Fruit fly (Drosophila melanogaster): Measurements from ENCODE around the gene Cks85A.

Cks85A gene

DNA sequence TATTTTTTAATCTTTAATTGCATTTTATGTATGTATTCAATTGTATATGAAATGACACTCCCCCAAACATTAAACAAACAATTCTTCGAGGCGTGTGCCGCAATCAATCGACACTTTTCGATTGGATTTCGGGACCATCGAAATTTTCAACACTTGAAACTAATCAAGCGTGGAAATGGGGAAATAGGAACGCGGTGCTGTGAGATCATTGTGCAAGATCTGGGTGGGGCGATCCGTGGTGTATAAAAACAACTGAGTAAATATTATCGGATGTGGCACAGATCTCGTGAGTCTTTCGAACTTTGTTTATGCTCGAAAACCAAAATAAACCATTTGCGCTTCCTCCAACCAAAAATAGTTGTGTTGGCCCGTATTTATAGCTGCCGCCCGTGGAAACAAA is 23.0 kb upstream of the Cks85A start:
- no peak for TF ChIP-seq psq (GFP tag; optimal IDR thresholded peaks at IDR 0.05)
- TF ChIP-seq brk (GFP tag; optimal IDR thresholded peaks at IDR 0.05) = no peak
- no peak for TF ChIP-seq CG32264 (GFP tag; optimal IDR thresholded peaks at IDR 0.05)
- no peak for TF ChIP-seq Myc (optimal IDR thresholded peaks at IDR 0.05)
- TF ChIP-seq ey (GFP tag; optimal IDR thresholded peaks at IDR 0.05) = no peak
- TF ChIP-seq rgr (GFP tag; optimal IDR thresholded peaks at IDR 0.05) = no peak
- no peak for TF ChIP-seq Rel (GFP tag; optimal IDR thresholded peaks at IDR 0.05)
- TF ChIP-seq Rel (tag; optimal IDR thresholded peaks at IDR 0.05) = no peak
- no peak for TF ChIP-seq HLH106 (tag; optimal IDR thresholded peaks at IDR 0.05)
- no peak for TF ChIP-seq sage (GFP tag; optimal IDR thresholded peaks at IDR 0.05)
- TF ChIP-seq usp (GFP tag; optimal IDR thresholded peaks at IDR 0.05) = no peak
- TF ChIP-seq Mio (GFP tag; optimal IDR thresholded peaks at IDR 0.05) = no peak
- no peak for TF ChIP-seq Abd-B (GFP tag; optimal IDR thresholded peaks at IDR 0.05)
- TF ChIP-seq Hnf4 (GFP tag; optimal IDR thresholded peaks at IDR 0.05) = no peak
- no peak for TF ChIP-seq Hr83 (GFP tag; optimal IDR thresholded peaks at IDR 0.05; ENCODE audit: poor library complexity, severe bottlenecking)

DNA sequence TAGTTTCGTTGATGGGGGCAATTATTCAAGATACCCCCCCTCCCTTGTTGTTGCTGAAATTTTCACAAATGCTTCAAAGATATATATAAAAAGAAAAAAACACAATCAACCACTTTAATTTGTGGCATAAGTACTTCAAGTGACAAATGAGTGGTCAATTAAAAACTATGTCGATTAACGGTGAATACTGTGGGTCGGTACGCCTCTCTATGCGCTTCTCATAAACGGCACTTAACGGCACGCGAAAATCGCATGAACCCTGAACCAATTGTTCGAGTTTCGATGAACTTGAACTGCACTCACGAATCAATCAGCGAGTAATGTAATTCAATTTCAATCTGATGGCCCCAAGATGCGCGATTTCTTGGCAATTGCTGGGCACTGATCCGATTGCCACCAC is 21.9 kb upstream of the Cks85A start:
- no peak for TF ChIP-seq CG9705 (GFP tag; optimal IDR thresholded peaks at IDR 0.05)
- no peak for TF ChIP-seq brk (GFP tag; optimal IDR thresholded peaks at IDR 0.05)
- TF ChIP-seq Hnf4 (GFP tag; optimal IDR thresholded peaks at IDR 0.05) = no peak
- TF ChIP-seq sv (GFP tag; optimal IDR thresholded peaks at IDR 0.05) = no peak
- no peak for TF ChIP-seq pan (optimal IDR thresholded peaks at IDR 0.05)
- TF ChIP-seq fru (GFP tag; optimal IDR thresholded peaks at IDR 0.05) = no peak
- no peak for TF ChIP-seq GATAd (GFP tag; optimal IDR thresholded peaks at IDR 0.05)
- TF ChIP-seq Jra (GFP tag; optimal IDR thresholded peaks at IDR 0.05) = no peak
- no peak for TF ChIP-seq tai (GFP tag; optimal IDR thresholded peaks at IDR 0.05)

DNA sequence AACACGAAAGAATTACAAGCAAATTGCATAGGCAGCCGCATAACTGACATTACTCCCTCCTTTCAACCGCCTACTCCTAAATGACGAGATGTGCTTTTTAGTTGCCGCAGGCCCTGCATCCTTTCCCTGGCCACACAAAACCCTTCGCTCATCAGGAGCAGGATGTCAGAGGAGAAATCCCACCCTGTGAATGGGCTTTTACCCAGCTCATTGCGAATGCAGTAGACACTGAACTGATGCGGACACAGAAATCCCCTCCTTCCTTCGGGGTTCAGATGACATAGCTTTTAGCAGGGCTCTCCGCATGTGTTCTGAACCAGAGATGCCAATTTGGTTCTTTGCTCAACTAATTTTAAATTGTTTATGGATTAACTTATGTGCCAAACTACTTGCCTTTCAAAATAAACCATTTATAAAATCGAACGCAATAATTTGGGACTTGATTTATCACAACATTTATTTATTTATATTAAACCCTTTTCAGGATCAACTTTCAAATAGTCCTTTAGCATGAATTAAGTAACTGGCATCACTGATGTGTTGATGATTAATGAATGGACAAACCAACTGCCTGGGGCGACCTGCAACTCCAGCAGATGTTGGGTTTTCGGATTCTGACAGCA is 21.0 kb upstream of the Cks85A start:
- peak in 1 of 2 experiments; percentile 35 for TF ChIP-seq foxo (GFP tag; optimal IDR thresholded peaks at IDR 0.05)
- TF ChIP-seq tai (GFP tag; optimal IDR thresholded peaks at IDR 0.05) = no peak
- TF ChIP-seq br (GFP tag; optimal IDR thresholded peaks at IDR 0.05) = no peak
- TF ChIP-seq woc (GFP tag; optimal IDR thresholded peaks at IDR 0.05) = peak; percentile 36
- no peak for TF ChIP-seq Jra (GFP tag; optimal IDR thresholded peaks at IDR 0.05)
- TF ChIP-seq h (GFP tag; optimal IDR thresholded peaks at IDR 0.05) = peak; percentile 45
- TF ChIP-seq Sp1 (GFP tag; optimal IDR thresholded peaks at IDR 0.05) = peak; percentile 40
- peak; percentile 25 for TF ChIP-seq OdsH (GFP tag; optimal IDR thresholded peaks at IDR 0.05)
- TF ChIP-seq psq (GFP tag; optimal IDR thresholded peaks at IDR 0.05) = peak; percentile 10
- no peak for TF ChIP-seq Dfd (GFP tag; optimal IDR thresholded peaks at IDR 0.05)
- TF ChIP-seq fru (GFP tag; optimal IDR thresholded peaks at IDR 0.05) = peak; percentile 65
- no peak for TF ChIP-seq N (GFP tag; optimal IDR thresholded peaks at IDR 0.05)
- TF ChIP-seq HLH106 (tag; optimal IDR thresholded peaks at IDR 0.05) = peak; percentile 20
- TF ChIP-seq ey (GFP tag; optimal IDR thresholded peaks at IDR 0.05) = peak; percentile 1
- TF ChIP-seq rgr (GFP tag; optimal IDR thresholded peaks at IDR 0.05) = peak; percentile 42
- no peak for TF ChIP-seq GATAd (GFP tag; optimal IDR thresholded peaks at IDR 0.05)

DNA sequence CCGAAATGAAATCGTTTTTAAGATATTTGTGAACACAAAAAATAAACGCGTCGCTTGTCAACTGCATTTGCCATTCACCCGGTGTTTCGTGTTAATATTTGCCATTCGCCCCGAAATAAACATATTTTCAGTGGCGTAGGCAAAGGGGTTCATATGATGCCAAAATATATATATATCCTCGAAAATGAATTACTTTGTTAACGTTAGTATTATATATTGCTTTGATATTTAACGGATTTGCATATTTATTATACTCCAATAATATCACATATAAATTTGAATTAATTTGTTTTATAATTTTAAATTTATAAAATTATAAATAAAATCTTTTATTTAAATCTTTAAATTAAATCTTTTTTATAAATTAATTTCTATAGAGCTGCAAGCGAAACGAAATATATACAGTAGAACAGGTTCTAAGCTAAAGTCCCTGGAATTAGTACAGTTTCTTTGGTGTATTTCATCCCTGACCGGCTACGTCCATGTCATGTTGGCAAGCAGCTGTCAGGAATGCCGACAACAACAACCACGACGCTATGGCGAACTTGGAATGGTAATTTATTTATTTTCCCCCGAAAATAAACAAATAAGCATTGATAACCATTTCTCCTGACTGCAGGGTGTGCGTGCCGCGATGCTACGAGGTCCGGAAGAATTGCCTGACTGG is 13.5 kb upstream of the Cks85A start, which contains the start of the genes M1BP and CG8202:
Gene M1BP, minus strand, starts transcription at position 102 of the 667 bp plus-strand sequence.
Gene CG8202, plus strand, starts transcription at position 495 of the 667 bp plus-strand sequence.
- peak; percentile 42 for TF ChIP-seq Myc (optimal IDR thresholded peaks at IDR 0.05)
- TF ChIP-seq Abd-B (GFP tag; optimal IDR thresholded peaks at IDR 0.05) = no peak
- no peak for TF ChIP-seq lola (GFP tag; optimal IDR thresholded peaks at IDR 0.05)
- no peak for TF ChIP-seq pan (optimal IDR thresholded peaks at IDR 0.05)
- peak; percentile 58 for TF ChIP-seq Hr83 (GFP tag; optimal IDR thresholded peaks at IDR 0.05; ENCODE audit: poor library complexity, severe bottlenecking)
- no peak for TF ChIP-seq Dif (GFP tag; optimal IDR thresholded peaks at IDR 0.05; ENCODE audit: partially characterized antibody)
- no peak for TF ChIP-seq brk (GFP tag; optimal IDR thresholded peaks at IDR 0.05)
- no peak for TF ChIP-seq CG32264 (GFP tag; optimal IDR thresholded peaks at IDR 0.05)
- peak; percentile 91 for TF ChIP-seq HLH106 (tag; optimal IDR thresholded peaks at IDR 0.05)
- no peak for TF ChIP-seq Vsx2 (GFP tag; optimal IDR thresholded peaks at IDR 0.05; ENCODE audit: partially characterized antibody)
- TF ChIP-seq dmrt93B (GFP tag; optimal IDR thresholded peaks at IDR 0.05) = peak; percentile 87
- TF ChIP-seq Sp1 (GFP tag; optimal IDR thresholded peaks at IDR 0.05) = peak; percentile 92
- peak; percentile 35 for TF ChIP-seq dsf (GFP tag; optimal IDR thresholded peaks at IDR 0.05; ENCODE audit: borderline replicate concordance)
- peak; percentile 83 for TF ChIP-seq OdsH (GFP tag; optimal IDR thresholded peaks at IDR 0.05)
- peak; percentile 41 for TF ChIP-seq sage (GFP tag; optimal IDR thresholded peaks at IDR 0.05)
- peak; percentile 88 for TF ChIP-seq psq (GFP tag; optimal IDR thresholded peaks at IDR 0.05)
- TF ChIP-seq Rel (GFP tag; optimal IDR thresholded peaks at IDR 0.05) = no peak
- peak; percentile 65 for TF ChIP-seq Rel (tag; optimal IDR thresholded peaks at IDR 0.05)
- TF ChIP-seq foxo (GFP tag; optimal IDR thresholded peaks at IDR 0.05) = peak in 1 of 2 experiments; percentile 89
- TF ChIP-seq sv (GFP tag; optimal IDR thresholded peaks at IDR 0.05) = peak; percentile 44
- TF ChIP-seq Mio (GFP tag; optimal IDR thresholded peaks at IDR 0.05) = peak; percentile 44
- TF ChIP-seq Jra (GFP tag; optimal IDR thresholded peaks at IDR 0.05) = peak; percentile 44
- TF ChIP-seq CrebA (GFP tag; optimal IDR thresholded peaks at IDR 0.05; ENCODE audit: borderline replicate concordance) = no peak
- TF ChIP-seq woc (GFP tag; optimal IDR thresholded peaks at IDR 0.05) = peak; percentile 63
- TF ChIP-seq usp (GFP tag; optimal IDR thresholded peaks at IDR 0.05) = no peak
- peak; percentile 78 for TF ChIP-seq CG9705 (GFP tag; optimal IDR thresholded peaks at IDR 0.05)
- TF ChIP-seq Hnf4 (GFP tag; optimal IDR thresholded peaks at IDR 0.05) = peak; percentile 70
- TF ChIP-seq fru (GFP tag; optimal IDR thresholded peaks at IDR 0.05) = peak; percentile 75
- peak; percentile 32 for TF ChIP-seq jim (GFP tag; optimal IDR thresholded peaks at IDR 0.05)
- TF ChIP-seq rgr (GFP tag; optimal IDR thresholded peaks at IDR 0.05) = peak; percentile 86
- peak; percentile 64 for TF ChIP-seq br (GFP tag; optimal IDR thresholded peaks at IDR 0.05)
- TF ChIP-seq Dfd (GFP tag; optimal IDR thresholded peaks at IDR 0.05) = no peak
- peak; percentile 74 for TF ChIP-seq h (GFP tag; optimal IDR thresholded peaks at IDR 0.05)
- no peak for TF ChIP-seq GATAd (GFP tag; optimal IDR thresholded peaks at IDR 0.05)
- TF ChIP-seq tai (GFP tag; optimal IDR thresholded peaks at IDR 0.05) = no peak
- no peak for TF ChIP-seq N (GFP tag; optimal IDR thresholded peaks at IDR 0.05)
